Worm (Caenorhabditis elegans): ENCODE measurements around the gene sel-12.

- TF ChIP-seq snpc-4 (tag; optimal IDR thresholded peaks at IDR 0.05) = no peak
- no peak for TF ChIP-seq nhr-76 (tag; optimal IDR thresholded peaks at IDR 0.05)
- TF ChIP-seq lin-13 (tag; optimal IDR thresholded peaks at IDR 0.05) = no peak
- TF ChIP-seq nhr-28 (tag; optimal IDR thresholded peaks at IDR 0.05) = no peak
- TF ChIP-seq hlh-1 (tag; optimal IDR thresholded peaks at IDR 0.05) = no peak
- TF ChIP-seq bed-3 (GFP tag; optimal IDR thresholded peaks at IDR 0.05) = no peak
- no peak for TF ChIP-seq elt-3 (tag; optimal IDR thresholded peaks at IDR 0.05)
- TF ChIP-seq lsy-2 (tag; optimal IDR thresholded peaks at IDR 0.05) = no peak
- no peak for TF ChIP-seq unc-39 (tag; optimal IDR thresholded peaks at IDR 0.05)
Measured at ce11 chrX:912564-912963, 3.1 kb upstream of the sel-12 start.
